Worm (Caenorhabditis elegans) whole organism, early embryonic: ENCODE results near the gene Y45F10C.6.

Experiments
- ama-1 ChIP-seq: fragments of 150-350 bp; optimal IDR thresholded peaks from 2 replicates; lab custom pipeline; 2014
- hmbx-1 ChIP-seq: sonication (generic microtip); optimal IDR thresholded peaks from 2 replicates; lab custom pipeline; 2016; ENCODE audit warnings: mild to moderate bottlenecking, missing genetic modification characterization, missing compliant biosample characterization

DNA sequence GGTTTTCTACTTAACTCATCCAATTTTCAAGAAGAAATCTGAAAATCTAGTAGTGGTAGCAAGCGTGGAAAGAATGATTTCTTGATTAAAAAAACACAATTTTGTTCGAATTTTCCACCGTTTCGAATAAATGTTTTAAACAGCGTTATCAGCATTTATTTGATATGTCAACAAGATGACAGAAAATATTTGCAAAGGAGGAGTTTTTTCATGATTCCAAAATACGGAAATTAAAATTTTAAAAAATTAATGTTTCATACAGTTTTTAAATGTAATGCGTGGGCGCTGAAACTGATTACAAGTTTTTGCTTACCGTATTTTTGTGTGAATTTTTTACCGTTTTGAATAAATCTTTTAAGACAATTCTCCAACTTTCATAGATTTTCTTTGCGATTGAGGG is 19.5 kb upstream of the Y45F10C.6 start:
- no peak for TF ChIP-seq ama-1 (lab: Kevin White, UChicago)
- TF ChIP-seq hmbx-1 (tag; lab: Kevin White, UChicago) = no peak
